Fruit fly (Drosophila melanogaster): ENCODE data around the gene CG1750.
A peak's percentile ranks its signal among the peaks of the same experiment; 100 is the strongest.

The CG1750 gene

DNA sequence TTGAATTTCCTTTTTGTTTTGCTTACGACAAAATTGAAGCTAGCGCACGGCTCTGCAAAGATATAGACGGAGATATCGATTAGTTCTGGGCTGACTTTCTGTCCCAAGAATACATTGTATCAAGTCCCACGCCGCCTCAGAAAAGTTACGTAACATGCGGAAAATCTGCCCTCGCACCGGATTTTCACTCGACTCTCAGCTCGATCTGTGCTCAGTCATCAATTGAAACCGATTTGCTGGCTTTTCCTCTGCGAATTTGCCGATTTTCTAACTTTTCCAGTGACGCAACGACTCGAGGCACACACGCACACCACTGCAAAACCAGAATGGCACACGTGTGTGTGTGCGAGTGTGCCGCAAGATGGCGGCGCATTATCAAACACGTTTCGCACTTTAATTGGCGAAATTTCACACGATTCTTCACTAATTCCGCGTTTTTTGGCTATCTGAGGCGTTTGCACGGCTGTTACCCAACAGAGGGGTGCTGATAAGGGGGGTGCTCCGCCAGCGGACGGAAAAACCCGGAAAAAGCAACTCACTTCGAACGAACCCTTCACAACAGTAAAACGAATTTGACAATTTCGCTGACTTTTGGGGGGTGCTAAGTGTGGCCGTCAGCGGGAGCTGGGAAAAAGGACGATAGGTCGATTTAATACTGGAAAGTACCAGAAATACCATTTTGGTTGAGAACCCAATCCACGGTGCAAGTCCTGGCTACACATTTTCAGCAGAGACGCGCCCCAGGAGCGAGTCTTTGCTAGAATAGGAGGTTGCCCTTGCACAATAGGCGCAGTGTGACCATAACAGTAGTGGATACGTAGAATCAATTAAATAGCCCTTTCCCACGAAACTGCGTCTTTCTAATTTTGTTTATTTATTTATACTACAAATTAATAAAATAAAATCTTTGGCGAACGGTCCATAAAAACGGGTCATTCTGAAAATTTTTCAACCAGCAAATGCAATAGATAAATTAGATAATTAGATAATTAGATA lies 35.4 kb downstream of the CG1750 start, which contains the start of gene ATPsynC (continued):
- no peak for TF ChIP-seq Aef1 (GFP tag; IDR thresholded peaks at IDR 0.05)
- TF ChIP-seq maf-S (GFP tag; optimal IDR thresholded peaks at IDR 0.05) = peak; percentile 44
- TF ChIP-seq CG12299 (tag; optimal IDR thresholded peaks at IDR 0.05) = peak; percentile 35
- no peak for TF ChIP-seq CG10959 (GFP tag; IDR thresholded peaks at IDR 0.05)
- TF ChIP-seq CG17385 (GFP tag; optimal IDR thresholded peaks at IDR 0.05) = peak; percentile 49
- no peak for TF ChIP-seq CG18262 (tag; optimal IDR thresholded peaks at IDR 0.05)
- peak; percentile 61 for TF ChIP-seq nau (GFP tag; optimal IDR thresholded peaks at IDR 0.05)
- no peak for TF ChIP-seq dysf (GFP tag; IDR thresholded peaks at IDR 0.05)
- no peak for TF ChIP-seq CG8478 (optimal IDR thresholded peaks at IDR 0.05)
- no peak for TF ChIP-seq dimm (GFP tag; IDR thresholded peaks at IDR 0.05)
- no peak for TF ChIP-seq tup (GFP tag; optimal IDR thresholded peaks at IDR 0.05)
- no peak for TF ChIP-seq unc-4 (GFP tag; IDR thresholded peaks at IDR 0.05; ENCODE audit: partially characterized antibody)
- TF ChIP-seq ttk (GFP tag; IDR thresholded peaks at IDR 0.05) = no peak
- no peak for TF ChIP-seq Sry-β (GFP tag; optimal IDR thresholded peaks at IDR 0.05)
- no peak for TF ChIP-seq Sox100B (GFP tag; optimal IDR thresholded peaks at IDR 0.05)
- peak; percentile 22 for TF ChIP-seq CG13424 (tag; optimal IDR thresholded peaks at IDR 0.05)
- TF ChIP-seq Hr78 (GFP tag; optimal IDR thresholded peaks at IDR 0.05) = peak in 1 of 2 experiments; percentile 17
- TF ChIP-seq CG4707 (GFP tag; optimal IDR thresholded peaks at IDR 0.05) = no peak
- peak; percentile 83 for TF ChIP-seq HmgD (GFP tag; optimal IDR thresholded peaks at IDR 0.05)
- TF ChIP-seq Gsc (GFP tag; IDR thresholded peaks at IDR 0.05) = no peak
- peak; percentile 17 for TF ChIP-seq CG3995 (GFP tag; optimal IDR thresholded peaks at IDR 0.05)
- TF ChIP-seq sna (GFP tag; IDR thresholded peaks at IDR 0.05; ENCODE audit: partially characterized antibody) = no peak
- TF ChIP-seq gsb-n (tag; optimal IDR thresholded peaks at IDR 0.05) = peak; percentile 9
- peak; percentile 47 for TF ChIP-seq bcd (GFP tag; optimal IDR thresholded peaks at IDR 0.05)
- peak; percentile 31 for TF ChIP-seq grau (tag; optimal IDR thresholded peaks at IDR 0.05)
- TF ChIP-seq sens-2 (GFP tag; IDR thresholded peaks at IDR 0.05) = no peak
- no peak for TF ChIP-seq gcm2 (GFP tag; optimal IDR thresholded peaks at IDR 0.05)
- peak; percentile 34 for TF ChIP-seq CG10209 (GFP tag; optimal IDR thresholded peaks at IDR 0.05)
- peak; percentile 15 for TF ChIP-seq yki (optimal IDR thresholded peaks at IDR 0.05)
- peak; percentile 95 for TF ChIP-seq CG1603 (tag; optimal IDR thresholded peaks at IDR 0.05)
- TF ChIP-seq pho (GFP tag; optimal IDR thresholded peaks at IDR 0.05) = peak; percentile 21
- no peak for TF ChIP-seq crc (GFP tag; optimal IDR thresholded peaks at IDR 0.05)
- peak; percentile 81 for TF ChIP-seq trem (tag; optimal IDR thresholded peaks at IDR 0.05)
- peak; percentile 68 for TF ChIP-seq her (GFP tag; optimal IDR thresholded peaks at IDR 0.05)
- TF ChIP-seq sr (GFP tag; IDR thresholded peaks at IDR 0.05) = no peak
- TF ChIP-seq sisA (GFP tag; IDR thresholded peaks at IDR 0.05) = no peak
- TF ChIP-seq Pdp1 (GFP tag; optimal IDR thresholded peaks at IDR 0.05) = peak in 1 of 2 experiments; percentile 98
- TF ChIP-seq BtbVII (GFP tag; optimal IDR thresholded peaks at IDR 0.05) = peak; percentile 31
- TF ChIP-seq Dbx (GFP tag; IDR thresholded peaks at IDR 0.05) = no peak
- TF ChIP-seq kah (GFP tag; optimal IDR thresholded peaks at IDR 0.05) = no peak
- TF ChIP-seq CG15269 (tag; optimal IDR thresholded peaks at IDR 0.05) = peak; percentile 15
- TF ChIP-seq chm (GFP tag; IDR thresholded peaks at IDR 0.05) = no peak
- no peak for TF ChIP-seq CG2875 (GFP tag; optimal IDR thresholded peaks at IDR 0.05)
- peak; percentile 20 for TF ChIP-seq CG11504 (tag; optimal IDR thresholded peaks at IDR 0.05)
- TF ChIP-seq gcm (GFP tag; optimal IDR thresholded peaks at IDR 0.05) = peak; percentile 31
- TF ChIP-seq CG14710 (tag; optimal IDR thresholded peaks at IDR 0.05) = peak; percentile 79
- no peak for TF ChIP-seq GATAe (GFP tag; conservative IDR thresholded peaks at IDR 0.05)
- no peak for TF ChIP-seq ro (GFP tag; IDR thresholded peaks at IDR 0.05)
- TF ChIP-seq Fer1 (GFP tag; optimal IDR thresholded peaks at IDR 0.05) = peak; percentile 75

All from whole organism, embryonic.